Fruit fly (Drosophila melanogaster) whole organism, prepupa: ENCODE results near the gene Spc25.

Experiments used
- CG6276 ChIP-seq: fragments of 200-800 bp; sonication (Bioruptor generic); optimal IDR thresholded peaks from 2 replicates; lab custom pipeline; 2017; ENCODE audit warnings: missing biosample characterization, mild to moderate bottlenecking, missing genetic modification characterization
- CG6792 ChIP-seq: fragments of 200-800 bp; sonication (Bioruptor generic); optimal IDR thresholded peaks from 3 replicates; lab custom pipeline; 2016; ENCODE audit warnings: missing biosample characterization, missing genetic modification characterization
- CG6854 ChIP-seq: fragments of 200-800 bp; sonication (Bioruptor generic); optimal IDR thresholded peaks from 2 replicates; lab custom pipeline; 2017; ENCODE audit warnings: missing biosample characterization, mild to moderate bottlenecking, missing genetic modification characterization
- svp ChIP-seq: fragments of 200-800 bp; sonication (Bioruptor generic); peaks from one replicate; lab custom pipeline; 2016; ENCODE audit warnings: missing biosample characterization, missing genetic modification characterization

DNA sequence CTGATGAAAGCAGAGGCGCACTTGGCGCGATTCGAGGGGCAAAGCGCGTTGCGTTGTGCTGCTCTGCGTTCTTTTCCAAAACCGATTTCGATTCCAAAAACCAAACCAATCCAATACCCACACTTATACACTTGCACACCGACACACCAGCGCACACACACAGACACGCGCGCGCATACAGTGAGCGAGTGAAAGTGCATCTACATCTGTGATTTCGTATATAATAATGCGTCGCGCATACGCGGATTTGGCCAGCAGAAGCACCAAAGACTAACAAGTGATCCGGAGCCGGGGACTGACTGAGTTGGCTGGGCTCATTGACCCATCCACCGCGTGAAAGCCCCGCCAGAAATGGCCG lies 36.7 kb downstream of the Spc25 start:
- TF ChIP-seq svp (GFP tag; lab: Kevin White, UChicago) (no peak), CG6854 (GFP tag; lab: Kevin White, UChicago) (peak; percentile 42), CG6792 (GFP tag; lab: Kevin White, UChicago) (no peak), CG6276 (GFP tag; lab: Kevin White, UChicago) (no peak)
